Worm (Caenorhabditis elegans) whole organism, L3 larva: ENCODE measurements around the gene let-4.

ENCODE experiments used
- R02D3.7 ChIP-seq: fragments of 150-350 bp; optimal IDR thresholded peaks from 2 replicates; lab custom pipeline; 2014; ENCODE audit warnings: missing biosample characterization, missing genetic modification characterization
- ZK546.5 ChIP-seq: sonication (generic microtip); optimal IDR thresholded peaks from 2 replicates; lab custom pipeline; 2017; ENCODE audit warnings: missing biosample characterization, missing genetic modification characterization
- ama-1 ChIP-seq: fragments of 150-350 bp; optimal IDR thresholded peaks from 2 replicates; lab custom pipeline; 2018
- ceh-28 ChIP-seq: fragments of 150-350 bp; optimal IDR thresholded peaks from 2 replicates; lab custom pipeline; 2014; ENCODE audit warnings: missing biosample characterization, missing genetic modification reagents, missing genetic modification characterization
- ceh-9 ChIP-seq: sonication (generic microtip); optimal IDR thresholded peaks from 2 replicates; lab custom pipeline; 2018; ENCODE audit warnings: missing biosample characterization, missing genetic modification characterization
- egl-27 ChIP-seq: sonication (generic microtip); optimal IDR thresholded peaks from 4 replicates; lab custom pipeline; 2017; ENCODE audit warnings: missing biosample characterization, missing genetic modification reagents, missing genetic modification characterization
- elt-1 ChIP-seq: fragments of 150-350 bp; optimal IDR thresholded peaks from 2 replicates; lab custom pipeline; 2014; ENCODE audit warnings: missing biosample characterization, missing genetic modification characterization
- elt-2 ChIP-seq: sonication (generic microtip); optimal IDR thresholded peaks from 2 replicates; lab custom pipeline; 2016; ENCODE audit warnings: missing genetic modification reagents, mild to moderate bottlenecking, missing genetic modification characterization, missing compliant biosample characterization
- eor-1 ChIP-seq, 2 experiments: fragments of 150-350 bp; optimal IDR thresholded peaks; 2 replicates each; lab custom pipeline; 2014 to 2018; ENCODE audit warnings: missing biosample characterization in 2 of 2, missing genetic modification characterization in 2 of 2
- fkh-2 ChIP-seq: fragments of 150-350 bp; optimal IDR thresholded peaks from 2 replicates; lab custom pipeline; 2014; ENCODE audit warnings: missing biosample characterization, missing genetic modification reagents, missing genetic modification characterization
- fos-1 ChIP-seq: fragments of 150-350 bp; optimal IDR thresholded peaks from 2 replicates; lab custom pipeline; 2014; ENCODE audit warnings: missing biosample characterization, missing genetic modification characterization
- lin-15B ChIP-seq: fragments of 150-350 bp; optimal IDR thresholded peaks from 2 replicates; lab custom pipeline; 2014; ENCODE audit warnings: missing biosample characterization, missing genetic modification characterization
- lin-39 ChIP-seq: fragments of 150-350 bp; optimal IDR thresholded peaks from 2 replicates; lab custom pipeline; 2018; ENCODE audit warnings: missing biosample characterization, missing genetic modification reagents, missing genetic modification characterization
- lsy-12 ChIP-seq: sonication (generic microtip); optimal IDR thresholded peaks from 2 replicates; lab custom pipeline; 2016; ENCODE audit warnings: mild to moderate bottlenecking, missing genetic modification characterization, missing compliant biosample characterization
- mdl-1 ChIP-seq: fragments of 150-350 bp; optimal IDR thresholded peaks from 2 replicates; lab custom pipeline; 2014; ENCODE audit warnings: missing biosample characterization, missing genetic modification characterization
- mml-1 ChIP-seq: fragments of 150-350 bp; sonication (generic microtip); optimal IDR thresholded peaks from 3 replicates; lab custom pipeline; 2014; ENCODE audit warnings: missing biosample characterization, missing genetic modification characterization
- nfya-1 ChIP-seq: sonication (generic microtip); optimal IDR thresholded peaks from 2 replicates; lab custom pipeline; 2017; ENCODE audit warnings: missing genetic modification characterization, mild to moderate bottlenecking, missing compliant biosample characterization, antibody characterized with exemption, moderate library complexity; ENCODE audit not compliant: insufficient read depth
- nhr-11 ChIP-seq: fragments of 150-350 bp; optimal IDR thresholded peaks from 2 replicates; lab custom pipeline; 2014; ENCODE audit warnings: missing biosample characterization, missing genetic modification characterization
- nhr-237 ChIP-seq: fragments of 150-350 bp; optimal IDR thresholded peaks from 2 replicates; lab custom pipeline; 2014; ENCODE audit warnings: missing biosample characterization, missing genetic modification characterization
- nhr-25 ChIP-seq: sonication (generic microtip); optimal IDR thresholded peaks from 2 replicates; lab custom pipeline; 2017; ENCODE audit warnings: missing biosample characterization, missing genetic modification characterization
- nhr-28 ChIP-seq: fragments of 150-350 bp; optimal IDR thresholded peaks from 2 replicates; lab custom pipeline; 2014; ENCODE audit warnings: missing biosample characterization, missing genetic modification characterization
- nhr-67 ChIP-seq: fragments of 150-350 bp; optimal IDR thresholded peaks from 2 replicates; lab custom pipeline; 2014; ENCODE audit warnings: missing biosample characterization, missing genetic modification characterization
- nhr-76 ChIP-seq: fragments of 150-350 bp; sonication (generic microtip); optimal IDR thresholded peaks from 5 replicates; lab custom pipeline; 2014; ENCODE audit warnings: missing biosample characterization, missing genetic modification characterization
- pha-4 ChIP-seq: fragments of 150-350 bp; optimal IDR thresholded peaks from 2 replicates; lab custom pipeline; 2014; ENCODE audit warnings: missing biosample characterization, missing genetic modification reagents, missing genetic modification characterization
- skn-1 ChIP-seq: fragments of 150-350 bp; optimal IDR thresholded peaks from 2 replicates; lab custom pipeline; 2014; ENCODE audit warnings: missing biosample characterization, missing genetic modification characterization
- tbx-2 ChIP-seq: sonication (generic microtip); optimal IDR thresholded peaks from 2 replicates; lab custom pipeline; 2016; ENCODE audit warnings: mild to moderate bottlenecking, missing genetic modification characterization, missing compliant biosample characterization
- unc-39 ChIP-seq: sonication (generic microtip); optimal IDR thresholded peaks from 4 replicates; lab custom pipeline; 2017; ENCODE audit warnings: missing biosample characterization, missing genetic modification characterization
- unc-62 ChIP-seq: fragments of 150-350 bp; sonication (generic microtip); optimal IDR thresholded peaks from 4 replicates; lab custom pipeline; 2014; ENCODE audit warnings: missing biosample characterization, missing genetic modification reagents, missing genetic modification characterization
- zag-1 ChIP-seq: fragments of 150-350 bp; optimal IDR thresholded peaks from 2 replicates; lab custom pipeline; 2014; ENCODE audit warnings: missing biosample characterization, missing genetic modification characterization
- ztf-11 ChIP-seq: fragments of 150-350 bp; optimal IDR thresholded peaks from 2 replicates; lab custom pipeline; 2014; ENCODE audit warnings: missing biosample characterization, missing genetic modification characterization

Gene let-4

DNA sequence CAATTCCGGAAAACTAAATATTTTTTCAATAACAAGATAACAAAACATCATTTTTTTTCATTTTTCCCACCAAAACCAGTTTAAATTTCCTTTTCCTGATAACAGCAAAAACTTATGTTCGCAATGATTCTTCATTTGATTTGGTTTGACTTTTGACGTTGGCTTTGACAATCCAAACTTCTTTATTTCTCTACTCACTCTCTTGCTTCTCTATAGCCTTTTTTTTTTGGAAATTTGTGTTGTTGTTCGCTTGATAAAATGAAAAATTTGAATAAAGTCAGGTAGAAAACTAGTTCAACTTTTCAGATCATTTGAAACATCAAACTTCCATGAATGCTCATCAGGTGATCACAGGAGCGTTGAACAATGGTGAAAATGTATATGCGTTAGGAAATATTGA lies 33.3 kb downstream of the let-4 start, which contains the start of gene rbc-1:
Gene rbc-1 (plus strand): TSS at position 301 of the 400 bp plus-strand sequence.
- TF ChIP-seq lin-15B (tag; lab: Kevin White, UChicago) (no peak), lin-39 (tag; lab: Kevin White, UChicago) (no peak), nhr-237 (tag; lab: Kevin White, UChicago) (no peak), elt-2 (tag; lab: Kevin White, UChicago) (no peak), fos-1 (tag; lab: Kevin White, UChicago) (no peak), tbx-2 (tag; lab: Kevin White, UChicago) (no peak), egl-27 (tag; lab: Kevin White, UChicago) (no peak), nhr-11 (no peak), skn-1 (tag; lab: Kevin White, UChicago) (no peak), nhr-76 (tag; lab: Kevin White, UChicago) (no peak), nfya-1 (no peak), unc-39 (tag; lab: Kevin White, UChicago) (no peak), pha-4 (no peak), unc-62 (no peak), mdl-1 (tag; lab: Kevin White, UChicago) (no peak), nhr-28 (tag; lab: Kevin White, UChicago) (no peak), lsy-12 (tag; lab: Kevin White, UChicago) (no peak), zag-1 (no peak), mml-1 (tag; lab: Kevin White, UChicago) (no peak)

DNA sequence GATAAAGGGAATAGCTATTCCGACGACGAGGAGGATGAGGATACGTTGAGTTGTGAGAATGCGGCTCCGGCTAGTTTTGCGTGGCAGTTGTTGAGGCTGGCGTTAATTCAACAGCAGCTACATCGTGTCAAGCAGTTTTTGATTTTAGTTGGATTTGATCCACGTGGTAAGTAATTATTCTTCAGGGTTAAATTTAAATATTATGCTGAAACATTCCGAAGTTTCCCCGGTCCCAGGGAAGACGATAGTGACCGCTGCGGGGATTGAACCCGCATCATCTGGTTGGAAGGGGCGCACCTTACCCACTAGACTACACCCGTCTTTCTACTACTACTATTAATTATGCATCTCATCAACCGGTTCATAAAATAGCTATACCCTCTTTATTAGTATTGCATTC lies 43.5 kb downstream of the let-4 start:
- TF ChIP-seq unc-39 (tag; lab: Kevin White, UChicago) = no peak

DNA sequence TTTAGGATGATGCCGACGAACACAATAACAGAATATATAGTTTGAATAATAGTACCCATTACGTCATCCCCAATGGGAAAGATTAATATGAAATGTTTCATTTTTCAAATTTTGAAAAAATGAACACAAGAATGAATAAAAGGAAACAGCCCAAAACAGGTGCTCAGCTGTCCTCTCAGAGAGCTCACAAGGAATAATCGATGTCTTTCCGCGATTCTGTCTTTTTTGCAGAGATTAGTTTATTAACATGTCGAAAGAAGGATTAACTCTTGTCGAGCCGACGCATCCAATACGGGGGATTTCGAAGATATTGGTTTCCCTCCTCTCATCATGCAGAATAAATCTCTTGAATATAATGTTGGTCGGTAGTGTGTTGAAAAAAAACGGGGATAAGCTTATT lies 51.1 kb downstream of the let-4 start, which contains the start of gene F54E4.2:
Gene F54E4.2 (minus strand): TSS at position 101 of the 400 bp plus-strand sequence.
- TF ChIP-seq ztf-11 (tag; lab: Kevin White, UChicago) (no peak), eor-1 (tag; optimal IDR thresholded peaks at IDR 0.05; lab: Kevin White, UChicago) (no peak), mml-1 (tag; lab: Kevin White, UChicago) (no peak), nhr-25 (tag; lab: Kevin White, UChicago) (no peak), R02D3.7 (tag; lab: Kevin White, UChicago) (no peak), lin-15B (tag; lab: Kevin White, UChicago) (no peak), ceh-28 (no peak), elt-1 (tag; lab: Kevin White, UChicago) (no peak), nhr-67 (tag; lab: Kevin White, UChicago) (no peak), mdl-1 (tag; lab: Kevin White, UChicago) (no peak), nhr-76 (tag; lab: Kevin White, UChicago) (no peak), ZK546.5 (tag; lab: Kevin White, UChicago) (no peak), nhr-28 (tag; lab: Kevin White, UChicago) (no peak), lin-39 (tag; lab: Kevin White, UChicago) (no peak), fkh-2 (tag; lab: Kevin White, UChicago) (no peak), unc-39 (tag; lab: Kevin White, UChicago) (no peak), lsy-12 (tag; lab: Kevin White, UChicago) (no peak), ceh-9 (tag; lab: Kevin White, UChicago) (no peak), ama-1 (lab: Kevin White, UChicago) (no peak)
